Worm (Caenorhabditis elegans) whole organism, young adult: ENCODE data around the gene str-143.
"Not testable (repeated sequence)": the region's sequence is repeated elsewhere in the genome, so short reads cannot be mapped to it uniquely, and the experiment has no call there.

Source experiments
- ama-1 ChIP-seq, 3 experiments: fragments of 150-350 bp in 1 of 3; sonication (generic microtip) in 2 of 3; optimal IDR thresholded peaks; 2 replicates each; lab custom pipeline; 2014 to 2018; ENCODE audit warnings: missing biosample characterization in 2 of 3, missing genetic modification characterization in 2 of 3, missing genetic modification reagents in 2 of 3
- hmg-1.2 ChIP-seq: fragments of 200-800 bp; sonication (Bioruptor generic); IDR thresholded peaks from 2 replicates; pipeline ENCODE4 v1.3.6; 2022; ENCODE audit warnings: missing genetic modification reagents, missing genetic modification characterization, missing compliant biosample characterization
- lag-1 ChIP-seq: fragments of 200-800 bp; sonication (Bioruptor generic); IDR thresholded peaks from 2 replicates; pipeline ENCODE4 v1.3.6; 2022; ENCODE audit warnings: missing genetic modification reagents, missing genetic modification characterization, missing compliant biosample characterization
- unc-130 ChIP-seq: sonication (generic microtip); optimal IDR thresholded peaks from 2 replicates; lab custom pipeline; 2016; ENCODE audit warnings: missing genetic modification reagents, missing genetic modification characterization, missing compliant biosample characterization
- ztf-26 ChIP-seq: sonication (generic microtip); optimal IDR thresholded peaks from 2 replicates; lab custom pipeline; 2017; ENCODE audit warnings: missing genetic modification characterization, missing compliant biosample characterization

- TF ChIP-seq lag-1; unc-130 (GFP tag; lab: Kevin White, UChicago); hmg-1.2 (GFP tag; lab: Robert Waterston, UW); ztf-26 (tag; lab: Kevin White, UChicago); ama-1 (optimal IDR thresholded peaks at IDR 0.05; lab: Kevin White, UChicago); ama-1 (GFP tag; optimal IDR thresholded peaks at IDR 0.05; lab: Kevin White, UChicago): not testable (repeated sequence)
Measured at ce11 chrV:8057771-8058170, 11.8 kb downstream of the str-143 start.
